Worm (Caenorhabditis elegans): ENCODE results near the gene prp-19.

DNA sequence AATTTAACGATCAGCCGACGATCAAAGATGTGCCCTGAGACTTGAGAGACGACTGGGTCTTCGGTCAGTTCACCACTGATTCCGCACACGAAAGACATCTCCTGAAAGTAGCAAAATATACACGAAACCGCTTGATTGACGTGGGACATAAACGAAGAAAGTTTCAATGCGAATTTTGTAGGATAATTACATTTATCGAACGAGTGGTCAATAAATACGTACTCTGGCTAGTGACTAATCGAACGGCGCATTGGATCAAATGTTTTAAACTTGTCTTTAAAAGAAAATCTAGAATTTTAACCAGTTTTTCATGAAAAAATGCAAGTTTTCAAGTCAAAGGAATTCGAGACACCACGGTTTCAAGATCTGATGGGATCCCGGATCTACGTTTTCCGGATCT lies at the start of gene prp-19:
- TF ChIP-seq ama-1 (optimal IDR thresholded peaks at IDR 0.05) (no peak), npax-4 (tag; optimal IDR thresholded peaks at IDR 0.05) (no peak), unc-55 (GFP tag; optimal IDR thresholded peaks at IDR 0.05) (no peak)

Measured in whole organism, late embryonic.